Fruit fly (Drosophila melanogaster): ENCODE measurements around the gene Vti1a.

Gene Vti1a

dm6 chr3L:732290-732954 lies 39.7 kb upstream of the Vti1a start:
- TF ChIP-seq Dll (optimal IDR thresholded peaks at IDR 0.05) (no peak), usp (GFP tag; optimal IDR thresholded peaks at IDR 0.05) (no peak), CG8478 (optimal IDR thresholded peaks at IDR 0.05) (no peak), psq (optimal IDR thresholded peaks at IDR 0.05) (no peak), EcR (GFP tag; optimal IDR thresholded peaks at IDR 0.05) (no peak), pan (optimal IDR thresholded peaks at IDR 0.05) (no peak)

dm6 chr3L:731469-731868 lies 38.8 kb upstream of the Vti1a start:
- TF ChIP-seq CG8478 (optimal IDR thresholded peaks at IDR 0.05) (no peak), pan (optimal IDR thresholded peaks at IDR 0.05) (no peak)

dm6 chr3L:729345-729744 lies 36.6 kb upstream of the Vti1a start:
- TF ChIP-seq psq (optimal IDR thresholded peaks at IDR 0.05), result no peak
- no peak for TF ChIP-seq usp (GFP tag; optimal IDR thresholded peaks at IDR 0.05)
- no peak for TF ChIP-seq Dll (optimal IDR thresholded peaks at IDR 0.05)

- TF ChIP-seq Dll (optimal IDR thresholded peaks at IDR 0.05) (no peak), psq (optimal IDR thresholded peaks at IDR 0.05) (no peak), usp (GFP tag; optimal IDR thresholded peaks at IDR 0.05) (no peak), CG8478 (optimal IDR thresholded peaks at IDR 0.05) (no peak), EcR (GFP tag; optimal IDR thresholded peaks at IDR 0.05) (no peak), pan (optimal IDR thresholded peaks at IDR 0.05) (no peak)
Measured at dm6 chr3L:728579-728978, 35.9 kb upstream of the Vti1a start.

dm6 chr3L:727874-728273 lies 35.2 kb upstream of the Vti1a start:
- TF ChIP-seq pan (optimal IDR thresholded peaks at IDR 0.05) (no peak), psq (optimal IDR thresholded peaks at IDR 0.05) (no peak), usp (GFP tag; optimal IDR thresholded peaks at IDR 0.05) (no peak)

- TF ChIP-seq psq (optimal IDR thresholded peaks at IDR 0.05) (no peak), pan (optimal IDR thresholded peaks at IDR 0.05) (no peak), CG8478 (optimal IDR thresholded peaks at IDR 0.05) (no peak), Dll (optimal IDR thresholded peaks at IDR 0.05) (no peak), usp (GFP tag; optimal IDR thresholded peaks at IDR 0.05) (no peak), EcR (GFP tag; optimal IDR thresholded peaks at IDR 0.05) (no peak)
Measured at dm6 chr3L:727190-727589, 34.5 kb upstream of the Vti1a start.

DNA sequence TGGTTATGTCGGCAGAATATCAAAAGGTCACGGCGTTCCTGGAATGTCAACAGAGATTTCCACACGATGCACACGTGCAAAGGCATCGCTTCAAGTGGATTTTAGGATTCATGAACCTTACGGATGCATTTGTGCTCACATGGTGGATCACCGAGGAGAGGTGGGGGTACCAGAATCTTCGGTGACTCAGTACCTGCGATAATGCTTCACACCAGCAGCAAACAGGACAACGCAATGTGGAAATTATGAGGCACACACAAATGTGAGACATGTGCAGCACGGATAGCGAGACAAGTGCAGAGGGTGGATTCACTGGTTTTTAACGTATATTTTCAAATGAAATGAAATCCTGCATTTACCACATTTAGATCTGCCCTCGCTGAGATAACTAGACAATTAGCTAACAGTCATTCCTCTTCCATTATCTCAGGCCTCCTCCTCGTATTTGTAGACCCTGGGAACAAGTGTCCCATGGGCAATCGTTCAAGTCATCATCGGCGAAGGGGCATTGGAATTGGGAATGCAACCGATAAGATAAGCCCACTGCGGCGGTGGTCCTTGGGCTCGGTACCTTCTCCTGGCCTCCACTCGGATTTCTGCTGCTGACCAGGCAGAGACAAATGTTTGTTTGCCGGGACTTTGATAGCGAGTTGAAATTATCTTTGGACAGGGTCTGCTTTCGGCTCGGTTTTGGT lies 33.9 kb upstream of the Vti1a start:
- no peak for TF ChIP-seq Dll (optimal IDR thresholded peaks at IDR 0.05)
- no peak for TF ChIP-seq usp (GFP tag; optimal IDR thresholded peaks at IDR 0.05)
- no peak for TF ChIP-seq EcR (GFP tag; optimal IDR thresholded peaks at IDR 0.05)
- no peak for TF ChIP-seq pan (optimal IDR thresholded peaks at IDR 0.05)
- TF ChIP-seq CG8478 (optimal IDR thresholded peaks at IDR 0.05), result no peak
- TF ChIP-seq psq (optimal IDR thresholded peaks at IDR 0.05), result no peak

DNA sequence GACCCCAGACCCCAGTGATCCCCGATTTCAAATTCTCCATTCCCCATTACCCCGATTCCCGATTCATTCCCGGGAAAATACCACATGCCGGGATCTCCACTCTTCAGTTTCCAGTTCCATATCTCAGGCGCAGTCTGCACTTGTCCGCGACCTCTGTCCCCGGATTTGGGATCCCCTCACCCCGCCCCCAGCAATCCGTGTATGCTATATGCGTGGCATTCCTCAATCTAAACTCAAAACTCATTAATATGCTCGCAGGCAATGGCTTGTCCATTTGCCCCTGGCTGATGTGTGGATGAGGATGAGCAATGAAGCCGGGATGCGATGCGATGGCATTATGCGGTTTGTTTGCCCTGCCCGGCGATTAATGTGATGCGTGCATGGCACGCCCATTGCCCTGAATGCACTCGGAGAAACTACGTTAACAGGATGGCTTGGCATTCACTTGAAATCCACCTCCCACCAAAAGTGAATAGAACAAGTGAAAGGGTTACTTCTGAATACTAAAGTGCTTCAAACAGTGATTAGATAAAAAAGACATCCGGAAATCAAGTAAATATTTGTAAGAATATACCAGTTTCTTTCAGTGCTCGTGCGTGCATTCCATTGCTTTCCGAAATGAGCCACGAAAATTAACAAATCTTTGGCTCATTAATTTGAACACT lies 32.9 kb upstream of the Vti1a start:
- TF ChIP-seq pan (optimal IDR thresholded peaks at IDR 0.05), result no peak

- TF ChIP-seq Dll (optimal IDR thresholded peaks at IDR 0.05) (no peak), usp (GFP tag; optimal IDR thresholded peaks at IDR 0.05) (no peak), CG8478 (optimal IDR thresholded peaks at IDR 0.05) (no peak), psq (optimal IDR thresholded peaks at IDR 0.05) (no peak), EcR (GFP tag; optimal IDR thresholded peaks at IDR 0.05) (no peak), pan (optimal IDR thresholded peaks at IDR 0.05) (no peak)
Measured at dm6 chr3L:724518-725341, 32.0 kb upstream of the Vti1a start.

- no peak for TF ChIP-seq pan (optimal IDR thresholded peaks at IDR 0.05)
- no peak for TF ChIP-seq EcR (GFP tag; optimal IDR thresholded peaks at IDR 0.05)
- no peak for TF ChIP-seq usp (GFP tag; optimal IDR thresholded peaks at IDR 0.05)
- no peak for TF ChIP-seq CG8478 (optimal IDR thresholded peaks at IDR 0.05)
- no peak for TF ChIP-seq Dll (optimal IDR thresholded peaks at IDR 0.05)
- no peak for TF ChIP-seq psq (optimal IDR thresholded peaks at IDR 0.05)
Measured at dm6 chr3L:723654-724461, 31.1 kb upstream of the Vti1a start.

- TF ChIP-seq EcR (GFP tag; optimal IDR thresholded peaks at IDR 0.05), result no peak
- TF ChIP-seq psq (optimal IDR thresholded peaks at IDR 0.05), result no peak
- no peak for TF ChIP-seq Dll (optimal IDR thresholded peaks at IDR 0.05)
- TF ChIP-seq CG8478 (optimal IDR thresholded peaks at IDR 0.05), result no peak
- no peak for TF ChIP-seq usp (GFP tag; optimal IDR thresholded peaks at IDR 0.05)
- TF ChIP-seq pan (optimal IDR thresholded peaks at IDR 0.05), result no peak
Measured at dm6 chr3L:722386-722785, 29.7 kb upstream of the Vti1a start.
